Worm (Caenorhabditis elegans) whole organism, L3 larva: ENCODE results near the gene epg-4.

ENCODE experiments used
- daf-12 ChIP-seq: fragments of 150-350 bp; optimal IDR thresholded peaks from 2 replicates; lab custom pipeline; 2014; ENCODE audit warnings: missing biosample characterization, missing genetic modification reagents, missing genetic modification characterization
- tbx-2 ChIP-seq: sonication (generic microtip); optimal IDR thresholded peaks from 2 replicates; lab custom pipeline; 2016; ENCODE audit warnings: mild to moderate bottlenecking, missing genetic modification characterization, missing compliant biosample characterization

- TF ChIP-seq daf-12 (tag; lab: Kevin White, UChicago) (no peak), tbx-2 (no peak)
Measured at ce11 chrIII:7185473-7185872, 3.5 kb downstream of the epg-4 start, which contains the start of gene F37C12.14.
